Fruit fly (Drosophila melanogaster) whole organism, embryonic: Measurements from ENCODE around the gene CG17154.
A peak's percentile ranks its signal among the peaks of the same experiment; 100 is the strongest.

Experiments used
- Abd-B ChIP-seq: fragments of 200-800 bp; sonication (Bioruptor generic); optimal IDR thresholded peaks from 2 replicates; lab custom pipeline; 2018; ENCODE audit warnings: missing biosample characterization, mild to moderate bottlenecking, missing genetic modification characterization, moderate library complexity
- Antp ChIP-seq: fragments of 200-800 bp; sonication (Bioruptor generic); optimal IDR thresholded peaks from 3 replicates; lab custom pipeline; 2016; ENCODE audit warnings: missing biosample characterization, missing genetic modification characterization
- C15 ChIP-seq: fragments of 200-800 bp; sonication (Bioruptor generic); IDR thresholded peaks from 3 replicates; pipeline ENCODE4 v1.3.6; 2022; ENCODE audit warnings: missing biosample characterization, missing genetic modification characterization
- CG10366 ChIP-seq: fragments of 200-800 bp; sonication (Bioruptor generic); IDR thresholded peaks from 2 replicates; pipeline ENCODE4 v1.3.6; 2022; ENCODE audit warnings: missing biosample characterization, missing genetic modification characterization
- CG10431 ChIP-seq: fragments of 200-800 bp; sonication (Bioruptor generic); optimal IDR thresholded peaks from 3 replicates; lab custom pipeline; 2018; ENCODE audit warnings: missing biosample characterization, mild to moderate bottlenecking, missing genetic modification characterization
- CG12744 ChIP-seq: fragments of 200-800 bp; sonication (Bioruptor generic); optimal IDR thresholded peaks from 2 replicates; lab custom pipeline; 2016; ENCODE audit warnings: missing biosample characterization, missing genetic modification characterization
- CG14860 ChIP-seq: fragments of 200-800 bp; sonication (Bioruptor generic); IDR thresholded peaks from 3 replicates; pipeline ENCODE4 v1.3.6; 2022; ENCODE audit warnings: missing biosample characterization, missing genetic modification characterization; ENCODE audit not compliant: partially characterized antibody
- CG14965 ChIP-seq: fragments of 200-800 bp; sonication (Bioruptor generic); optimal IDR thresholded peaks from 2 replicates; lab custom pipeline; 2016; ENCODE audit warnings: missing biosample characterization, missing genetic modification characterization, borderline replicate concordance
- CG16779 ChIP-seq: fragments of 200-800 bp; sonication (Bioruptor generic); IDR thresholded peaks from 2 replicates; pipeline ENCODE4 v1.3.6; 2022; ENCODE audit warnings: missing biosample characterization, missing genetic modification characterization
- CG16813 ChIP-seq: fragments of 200-800 bp; sonication (Bioruptor generic); IDR thresholded peaks from 3 replicates; pipeline ENCODE4 v1.3.6; 2022; ENCODE audit warnings: missing biosample characterization, missing genetic modification characterization; ENCODE audit not compliant: partially characterized antibody
- CG17186 ChIP-seq: fragments of 200-800 bp; sonication (Bioruptor generic); optimal IDR thresholded peaks from 3 replicates; lab custom pipeline; 2017; ENCODE audit warnings: missing biosample characterization, missing genetic modification reagents, missing genetic modification characterization
- CG17568 ChIP-seq: fragments of 200-800 bp; sonication (Bioruptor generic); optimal IDR thresholded peaks from 2 replicates; lab custom pipeline; 2018; ENCODE audit warnings: missing biosample characterization, mild to moderate bottlenecking, missing genetic modification characterization, moderate library complexity
- CG18764 ChIP-seq: fragments of 200-800 bp; sonication (Bioruptor generic); optimal IDR thresholded peaks from 3 replicates; lab custom pipeline; 2016; ENCODE audit warnings: missing biosample characterization, missing genetic modification characterization
- CG4282 ChIP-seq: fragments of 200-800 bp; sonication (Bioruptor generic); optimal IDR thresholded peaks from 2 replicates; lab custom pipeline; 2016; ENCODE audit warnings: missing biosample characterization, missing genetic modification characterization
- CG43689 ChIP-seq: fragments of 200-800 bp; sonication (Bioruptor generic); IDR thresholded peaks from 2 replicates; pipeline ENCODE4 v1.3.6; 2022; ENCODE audit warnings: missing biosample characterization, missing genetic modification characterization
- CG4617 ChIP-seq: fragments of 200-800 bp; sonication (Bioruptor generic); optimal IDR thresholded peaks from 3 replicates; lab custom pipeline; 2016; ENCODE audit warnings: missing biosample characterization, missing genetic modification characterization, borderline replicate concordance
- CG4854 ChIP-seq: fragments of 200-800 bp; sonication (Bioruptor generic); optimal IDR thresholded peaks from 2 replicates; lab custom pipeline; 2016; ENCODE audit warnings: missing biosample characterization, missing genetic modification characterization, inconsistent platforms
- CG5180 ChIP-seq: fragments of 200-800 bp; sonication (Bioruptor generic); optimal IDR thresholded peaks from 3 replicates; lab custom pipeline; 2017; ENCODE audit warnings: missing biosample characterization, missing genetic modification characterization, mild to moderate bottlenecking, moderate library complexity, missing genetic modification reagents
- CG5953 ChIP-seq: fragments of 200-800 bp; sonication (Bioruptor generic); IDR thresholded peaks from 2 replicates; pipeline ENCODE4 v1.3.6; 2022; ENCODE audit warnings: missing biosample characterization, missing genetic modification characterization
- CG7839 ChIP-seq: fragments of 200-800 bp; sonication (Bioruptor generic); optimal IDR thresholded peaks from 3 replicates; lab custom pipeline; 2018; ENCODE audit warnings: missing biosample characterization, mild to moderate bottlenecking, missing genetic modification characterization, moderate library complexity
- CrebB ChIP-seq: fragments of 200-800 bp; sonication (Bioruptor generic); optimal IDR thresholded peaks from 3 replicates; lab custom pipeline; 2018; ENCODE audit warnings: missing biosample characterization, mild to moderate bottlenecking, missing genetic modification characterization
- Eip74EF ChIP-seq, 2 experiments: fragments of 200-800 bp in 1 of 2; fragments of >200 bp in 1 of 2; sonication (Bioruptor generic) in 1 of 2; optimal IDR thresholded peaks; 2 replicates each; lab custom pipeline; 2017 to 2019; ENCODE audit warnings: missing biosample characterization in 2 of 2, missing genetic modification characterization in 2 of 2, mild to moderate bottlenecking in 1 of 2, moderate library complexity in 1 of 2
- H15 ChIP-seq: fragments of 200-800 bp; sonication (Bioruptor generic); IDR thresholded peaks from 3 replicates; pipeline ENCODE4 v1.3.6; 2022; ENCODE audit warnings: missing biosample characterization, missing genetic modification characterization
- Hmr ChIP-seq: fragments of 200-800 bp; sonication (Bioruptor generic); optimal IDR thresholded peaks from 3 replicates; lab custom pipeline; 2017; ENCODE audit warnings: mild to moderate bottlenecking, missing biosample characterization, missing genetic modification reagents, missing genetic modification characterization
- Hr78 ChIP-seq, 2 experiments: fragments of 200-800 bp in 1 of 2; fragments of >200 bp in 1 of 2; sonication (Bioruptor generic) in 1 of 2; optimal IDR thresholded peaks; 2 replicates each; lab custom pipeline; 2017 to 2019; ENCODE audit warnings: missing biosample characterization in 2 of 2, missing genetic modification characterization in 2 of 2, mild to moderate bottlenecking in 1 of 2, moderate library complexity in 1 of 2
- Nf-YC ChIP-seq: fragments of 200-800 bp; optimal IDR thresholded peaks from 3 replicates; lab custom pipeline; 2019; ENCODE audit warnings: missing biosample characterization, mild to moderate bottlenecking, missing genetic modification characterization, moderate library complexity
- Ravus ChIP-seq: fragments of 200-800 bp; sonication (Bioruptor generic); IDR thresholded peaks from 2 replicates; pipeline ENCODE4 v1.3.6; 2022; ENCODE audit warnings: missing biosample characterization, missing genetic modification characterization
- Sox102F ChIP-seq: fragments of 200-800 bp; sonication (Bioruptor generic); optimal IDR thresholded peaks from 2 replicates; lab custom pipeline; 2018; ENCODE audit warnings: missing biosample characterization, mild to moderate bottlenecking, missing genetic modification characterization, moderate library complexity
- Sry-δ ChIP-seq: fragments of 200-800 bp; sonication (Bioruptor generic); optimal IDR thresholded peaks from 2 replicates; lab custom pipeline; 2016; ENCODE audit warnings: missing biosample characterization, missing genetic modification characterization
- ara ChIP-seq: fragments of 200-800 bp; sonication (Bioruptor generic); IDR thresholded peaks from 2 replicates; pipeline ENCODE4 v1.3.6; 2022; ENCODE audit warnings: missing biosample characterization, missing genetic modification characterization
- bowl ChIP-seq: fragments of 200-800 bp; sonication (Bioruptor generic); IDR thresholded peaks from 2 replicates; pipeline ENCODE4 v1.3.6; 2022; ENCODE audit warnings: missing biosample characterization, missing genetic modification characterization
- dan ChIP-seq: fragments of 200-800 bp; sonication (Bioruptor generic); IDR thresholded peaks from 2 replicates; pipeline ENCODE4 v1.3.6; 2022; ENCODE audit warnings: missing biosample characterization, missing genetic modification characterization
- dati ChIP-seq: fragments of 200-800 bp; sonication (Bioruptor generic); IDR thresholded peaks from 2 replicates; pipeline ENCODE4 v1.3.6; 2022; ENCODE audit warnings: missing biosample characterization, missing genetic modification characterization
- dmrt11E ChIP-seq: fragments of 200-800 bp; sonication (Bioruptor generic); optimal IDR thresholded peaks from 3 replicates; lab custom pipeline; 2018; ENCODE audit warnings: missing biosample characterization, mild to moderate bottlenecking, missing genetic modification characterization, moderate library complexity
- dysf ChIP-seq: fragments of 200-800 bp; sonication (Bioruptor generic); IDR thresholded peaks from 3 replicates; pipeline ENCODE4 v1.3.6; 2022; ENCODE audit warnings: missing biosample characterization, missing genetic modification characterization
- h ChIP-seq: fragments of >200 bp; optimal IDR thresholded peaks from 2 replicates; lab custom pipeline; 2017
- jumu ChIP-seq: fragments of 200-800 bp; sonication (Bioruptor generic); optimal IDR thresholded peaks from 3 replicates; lab custom pipeline; 2016; ENCODE audit warnings: missing biosample characterization, missing genetic modification characterization
- kay ChIP-seq: fragments of 200-800 bp; sonication (Bioruptor generic); optimal IDR thresholded peaks from 2 replicates; lab custom pipeline; 2016; ENCODE audit warnings: missing biosample characterization, missing genetic modification characterization
- lov ChIP-seq, 2 experiments: fragments of 200-800 bp in 1 of 2; fragments of >200 bp in 1 of 2; sonication (Bioruptor generic) in 1 of 2; IDR thresholded peaks in 1 of 2; optimal IDR thresholded peaks in 1 of 2; 2 replicates in 1 of 2; 3 replicates in 1 of 2; pipeline versions ENCODE4 v1.3.6 to Lab custom; 2017 to 2022; ENCODE audit warnings: missing biosample characterization in 1 of 2, missing genetic modification characterization in 1 of 2
- pan ChIP-seq, 4 experiments: fragments of >200 bp in 3 of 4; fragments of 200-800 bp in 1 of 4; sonication (Bioruptor generic) in 1 of 4; optimal IDR thresholded peaks in 3 of 4; IDR thresholded peaks in 1 of 4; 2 replicates each; pipeline versions ENCODE4 v1.3.6 to Lab custom; 2017 to 2022; ENCODE audit warnings: missing biosample characterization in 2 of 4, missing genetic modification characterization in 2 of 4, mixed read lengths in 1 of 4
- pfk ChIP-seq: fragments of 200-800 bp; sonication (Bioruptor generic); optimal IDR thresholded peaks from 2 replicates; lab custom pipeline; 2018; ENCODE audit warnings: missing biosample characterization, mild to moderate bottlenecking, missing genetic modification characterization, moderate library complexity
- phol ChIP-seq: fragments of 200-800 bp; sonication (Bioruptor generic); optimal IDR thresholded peaks from 3 replicates; lab custom pipeline; 2018; ENCODE audit warnings: missing biosample characterization, mild to moderate bottlenecking, missing genetic modification characterization, moderate library complexity
- salm ChIP-seq: fragments of 200-800 bp; sonication (Bioruptor generic); optimal IDR thresholded peaks from 2 replicates; lab custom pipeline; 2018; ENCODE audit warnings: missing biosample characterization, mild to moderate bottlenecking, missing genetic modification characterization
- sd ChIP-seq: fragments of 200-800 bp; sonication (Bioruptor generic); optimal IDR thresholded peaks from 3 replicates; lab custom pipeline; 2018; ENCODE audit warnings: missing biosample characterization, mild to moderate bottlenecking, missing genetic modification characterization, moderate library complexity
- sima ChIP-seq: fragments of 200-800 bp; sonication (Bioruptor generic); optimal IDR thresholded peaks from 2 replicates; lab custom pipeline; 2016; ENCODE audit warnings: missing biosample characterization, missing genetic modification characterization
- sr ChIP-seq: fragments of 200-800 bp; sonication (Bioruptor generic); IDR thresholded peaks from 3 replicates; pipeline ENCODE4 v1.3.6; 2022; ENCODE audit warnings: missing biosample characterization, missing genetic modification characterization
- tll ChIP-seq, 2 experiments: fragments of 200-800 bp in 1 of 2; fragments of >200 bp in 1 of 2; sonication (Bioruptor generic) in 1 of 2; optimal IDR thresholded peaks; 2 replicates each; lab custom pipeline; 2017 to 2019; ENCODE audit warnings: missing biosample characterization in 2 of 2, missing genetic modification characterization in 2 of 2, mild to moderate bottlenecking in 1 of 2, moderate library complexity in 1 of 2
- trem ChIP-seq: fragments of 200-800 bp; optimal IDR thresholded peaks from 3 replicates; lab custom pipeline; 2019; ENCODE audit warnings: missing biosample characterization, mild to moderate bottlenecking, missing genetic modification characterization, moderate library complexity
- ttk ChIP-seq: fragments of 200-800 bp; sonication (Bioruptor generic); IDR thresholded peaks from 2 replicates; pipeline ENCODE4 v2.1.2; 2022; ENCODE audit warnings: missing biosample characterization, missing genetic modification characterization
- wdn ChIP-seq: fragments of 200-800 bp; sonication (Bioruptor generic); IDR thresholded peaks from 2 replicates; pipeline ENCODE4 v1.3.6; 2022; ENCODE audit warnings: missing biosample characterization, missing genetic modification characterization

CG17154 gene

dm6 chr3L:12083861-12084260 is 4.6 kb upstream of the CG17154 start (continued):
- TF ChIP-seq Nf-YC (tag; lab: Kevin White, UChicago), result no peak
- TF ChIP-seq CG5180 (GFP tag; lab: Kevin White, UChicago), result peak; percentile 62
- TF ChIP-seq CG14860 (GFP tag; lab: Robert Waterston, UW), result no peak
- TF ChIP-seq CG10366 (GFP tag; lab: Robert Waterston, UW), result no peak
- TF ChIP-seq sr (GFP tag; lab: Robert Waterston, UW), result no peak
- no peak for TF ChIP-seq dati (GFP tag; lab: Robert Waterston, UW)
- peak; percentile 75 for TF ChIP-seq dmrt11E (tag; lab: Kevin White, UChicago)
- no peak for TF ChIP-seq sima (GFP tag; lab: Kevin White, UChicago)
- TF ChIP-seq Abd-B, result no peak
- no peak for TF ChIP-seq pan (optimal IDR thresholded peaks at IDR 0.05; lab: Kevin White, UChicago)
- TF ChIP-seq pan (GFP tag; optimal IDR thresholded peaks at IDR 0.05 in 1 of 2, IDR thresholded peaks at IDR 0.05 in 1 of 2), result no peak
- no peak for TF ChIP-seq CG16813 (GFP tag; lab: Robert Waterston, UW)
- peak; percentile 39 for TF ChIP-seq CG7839 (tag; lab: Kevin White, UChicago)
- no peak for TF ChIP-seq ttk (GFP tag; lab: Robert Waterston, UW)
- TF ChIP-seq h (lab: Kevin White, UChicago), result no peak
- TF ChIP-seq CG4282 (GFP tag; lab: Kevin White, UChicago), result no peak
- TF ChIP-seq CG10431 (GFP tag; lab: Kevin White, UChicago), result peak; percentile 81
- no peak for TF ChIP-seq Antp
- TF ChIP-seq CG17186, result no peak
- peak; percentile 45 for TF ChIP-seq CG18764 (GFP tag; lab: Kevin White, UChicago)
- TF ChIP-seq Sox102F (GFP tag; lab: Kevin White, UChicago), result peak; percentile 36
- TF ChIP-seq CG17568, result peak; percentile 83
- no peak for TF ChIP-seq bowl (GFP tag; lab: Robert Waterston, UW)
- TF ChIP-seq wdn, result no peak
- no peak for TF ChIP-seq Hr78 (GFP tag; optimal IDR thresholded peaks at IDR 0.05; lab: Kevin White, UChicago)
- TF ChIP-seq C15 (GFP tag; lab: Robert Waterston, UW), result no peak
- TF ChIP-seq lov (optimal IDR thresholded peaks at IDR 0.05; lab: Kevin White, UChicago), result no peak
- 0 out of 3 replicates have a peak, but pooled peaks have one; percentile 41 for TF ChIP-seq lov (GFP tag; IDR thresholded peaks at IDR 0.05; lab: Robert Waterston, UW)
- TF ChIP-seq Sry-δ (GFP tag; lab: Kevin White, UChicago), result no peak
- TF ChIP-seq CG16779 (GFP tag; lab: Robert Waterston, UW), result no peak
- TF ChIP-seq tll (GFP tag; optimal IDR thresholded peaks at IDR 0.05; lab: Kevin White, UChicago), result no peak
- TF ChIP-seq CG5953 (GFP tag; lab: Robert Waterston, UW), result no peak
- TF ChIP-seq CG4854 (GFP tag; lab: Kevin White, UChicago), result peak; percentile 31
- peak; percentile 52 for TF ChIP-seq ara (GFP tag; lab: Robert Waterston, UW)
- no peak for TF ChIP-seq dysf (GFP tag; lab: Robert Waterston, UW)
- no peak for TF ChIP-seq CG4617
- peak; percentile 59 for TF ChIP-seq salm (tag; lab: Kevin White, UChicago)
- TF ChIP-seq dan (GFP tag; lab: Robert Waterston, UW), result no peak
- TF ChIP-seq trem (tag; lab: Kevin White, UChicago), result peak; percentile 54
- TF ChIP-seq sd (tag; lab: Kevin White, UChicago), result no peak
- peak; percentile 35 for TF ChIP-seq Hmr
- TF ChIP-seq phol, result peak; percentile 44
- TF ChIP-seq pfk (GFP tag; lab: Kevin White, UChicago), result peak; percentile 31
- no peak for TF ChIP-seq Ravus (GFP tag; lab: Robert Waterston, UW)
- TF ChIP-seq jumu (GFP tag; lab: Kevin White, UChicago), result no peak
- TF ChIP-seq CG12744, result no peak
- no peak for TF ChIP-seq kay (GFP tag; lab: Kevin White, UChicago)
- peak; percentile 24 for TF ChIP-seq CG14965 (GFP tag; lab: Kevin White, UChicago)
- TF ChIP-seq H15 (GFP tag; lab: Robert Waterston, UW), result no peak
- peak in 1 of 2 experiments; percentile 8 for TF ChIP-seq Eip74EF (GFP tag; optimal IDR thresholded peaks at IDR 0.05; lab: Kevin White, UChicago)
- no peak for TF ChIP-seq CG43689
- peak; percentile 61 for TF ChIP-seq CrebB (tag; lab: Kevin White, UChicago)
